Comparison of ENCODE assay signal across 1 fruit fly cellular context in the genomic region with DNA sequence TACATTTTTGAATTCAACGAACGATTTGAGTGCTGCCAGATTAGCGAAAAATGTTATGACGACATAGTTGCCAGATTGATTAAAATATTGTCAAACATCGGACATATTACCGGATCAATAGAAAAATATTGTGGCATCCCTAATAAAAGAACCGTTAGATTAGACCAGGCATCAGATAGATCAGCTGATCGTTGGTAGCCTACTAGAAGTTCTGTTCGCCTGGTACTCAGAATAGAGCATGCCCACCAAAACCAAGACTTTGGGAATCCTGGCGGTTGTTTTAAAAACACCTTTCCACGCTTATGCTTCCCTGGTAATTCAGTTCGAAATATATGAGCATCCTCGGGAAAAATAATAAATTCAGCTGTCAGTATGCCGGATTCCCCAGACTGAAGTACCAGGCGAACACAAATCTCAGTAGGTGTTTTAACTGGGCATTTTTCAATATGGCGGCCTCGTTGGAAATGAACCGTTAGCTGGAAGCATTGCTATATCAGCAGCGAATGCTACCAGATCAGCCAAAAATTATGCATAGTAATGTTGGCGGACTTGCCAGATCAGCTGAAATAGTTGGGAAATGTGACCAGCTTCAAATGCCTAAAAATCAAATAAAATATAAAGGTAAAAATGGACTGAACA.
A peak's percentile ranks its signal among the peaks of the same experiment; 100 is the strongest.
TF ChIP-seq lines count a peak whose summit lies in the region.

No protein-coding gene starts in this region.

TF ChIP-seq in whole organism, embryonic, 481 proteins besides CTCF, POLR2A, EP300 and RAD21 (continued from another document):
- TF ChIP-seq pan (optimal IDR thresholded peaks at IDR 0.05; lab: Kevin White, UChicago), result no peak
- no peak for TF ChIP-seq pan (GFP tag; optimal IDR thresholded peaks at IDR 0.05 in 1 of 2, IDR thresholded peaks at IDR 0.05 in 1 of 2)
- TF ChIP-seq gfzf (GFP tag; optimal IDR thresholded peaks at IDR 0.05; lab: Kevin White, UChicago), result peak; percentile 80
- no peak for TF ChIP-seq br (optimal IDR thresholded peaks at IDR 0.05; lab: Kevin White, UChicago)
- no peak for TF ChIP-seq Mrtf (GFP tag; IDR thresholded peaks at IDR 0.05; lab: Robert Waterston, UW)
- peak; percentile 55; the same call in 2 of the 3 replicates for TF ChIP-seq knrl (GFP tag; IDR thresholded peaks at IDR 0.05; lab: Robert Waterston, UW; ENCODE audit: partially characterized antibody)
- TF ChIP-seq CG11560 (tag; IDR thresholded peaks at IDR 0.05; lab: Robert Waterston, UW), result peak; percentile 23; the same call in 1 of the 3 replicates
- no peak for TF ChIP-seq gsb (GFP tag; IDR thresholded peaks at IDR 0.05; lab: Robert Waterston, UW)
- TF ChIP-seq CkIIα-i1 (GFP tag; IDR thresholded peaks at IDR 0.05; lab: Robert Waterston, UW), result no peak
- TF ChIP-seq CG9727 (GFP tag; optimal IDR thresholded peaks at IDR 0.05; lab: Kevin White, UChicago), result peak; percentile 13
- TF ChIP-seq CG2120 (GFP tag; optimal IDR thresholded peaks at IDR 0.05; lab: Kevin White, UChicago), result no peak
- TF ChIP-seq Sin3A (optimal IDR thresholded peaks at IDR 0.05; lab: Kevin White, UChicago), result peak; percentile 21
- peak; percentile 71 for TF ChIP-seq CG6791 (GFP tag; IDR thresholded peaks at IDR 0.05; lab: Robert Waterston, UW; ENCODE audit: partially characterized antibody)
- no peak for TF ChIP-seq CG9609 (GFP tag; optimal IDR thresholded peaks at IDR 0.05; lab: Kevin White, UChicago)
- no peak for TF ChIP-seq ap (GFP tag; IDR thresholded peaks at IDR 0.05; lab: Robert Waterston, UW)
- no peak for TF ChIP-seq row (GFP tag; IDR thresholded peaks at IDR 0.05; lab: Robert Waterston, UW)
- peak; percentile 95 for TF ChIP-seq CG10462 (GFP tag; optimal IDR thresholded peaks at IDR 0.05; lab: Kevin White, UChicago)
- peak; percentile 52 for TF ChIP-seq grn (GFP tag; optimal IDR thresholded peaks at IDR 0.05; lab: Kevin White, UChicago)
- peak; percentile 47; the same call in 2 of the 3 replicates for TF ChIP-seq CG17361 (GFP tag; IDR thresholded peaks at IDR 0.05; lab: Robert Waterston, UW)
- peak; percentile 8 for TF ChIP-seq caup (GFP tag; optimal IDR thresholded peaks at IDR 0.05; lab: Kevin White, UChicago; ENCODE audit: severe bottlenecking)
- TF ChIP-seq CG17829 (tag; optimal IDR thresholded peaks at IDR 0.05; lab: Kevin White, UChicago), result peak; percentile 17
- 0 out of 2 replicates have a peak, but pooled peaks have one; percentile 20 for TF ChIP-seq onecut (GFP tag; IDR thresholded peaks at IDR 0.05; lab: Robert Waterston, UW)
- peak; percentile 44 for TF ChIP-seq CG15269 (tag; optimal IDR thresholded peaks at IDR 0.05; lab: Kevin White, UChicago)
- TF ChIP-seq al (GFP tag; IDR thresholded peaks at IDR 0.05; lab: Robert Waterston, UW), result no peak
- TF ChIP-seq klu (GFP tag; IDR thresholded peaks at IDR 0.05; lab: Robert Waterston, UW), result no peak
- TF ChIP-seq unpg (GFP tag; optimal IDR thresholded peaks at IDR 0.05; lab: Kevin White, UChicago), result peak; percentile 19
- TF ChIP-seq mirr (GFP tag; optimal IDR thresholded peaks at IDR 0.05; lab: Kevin White, UChicago), result peak; percentile 37
- no peak for TF ChIP-seq CG16815 (GFP tag; optimal IDR thresholded peaks at IDR 0.05; lab: Kevin White, UChicago)
- TF ChIP-seq CG4282 (GFP tag; optimal IDR thresholded peaks at IDR 0.05; lab: Kevin White, UChicago), result no peak
- TF ChIP-seq HLH4C (GFP tag; IDR thresholded peaks at IDR 0.05; lab: Robert Waterston, UW; ENCODE audit: partially characterized antibody), result peak; percentile 55; the same call in 1 of the 3 replicates
- no peak for TF ChIP-seq Six4 (GFP tag; optimal IDR thresholded peaks at IDR 0.05; lab: Kevin White, UChicago)
- no peak for TF ChIP-seq CG6854 (GFP tag; optimal IDR thresholded peaks at IDR 0.05; lab: Kevin White, UChicago)
- no peak for TF ChIP-seq sens-2 (GFP tag; IDR thresholded peaks at IDR 0.05; lab: Robert Waterston, UW)
- TF ChIP-seq CG18262 (tag; optimal IDR thresholded peaks at IDR 0.05; lab: Kevin White, UChicago), result peak; percentile 43
- TF ChIP-seq Asciz (GFP tag; optimal IDR thresholded peaks at IDR 0.05; lab: Kevin White, UChicago), result no peak
- no peak for TF ChIP-seq Bdp1 (GFP tag; optimal IDR thresholded peaks at IDR 0.05; lab: Kevin White, UChicago)
- no peak for TF ChIP-seq Adf1 (GFP tag; IDR thresholded peaks at IDR 0.05; lab: Robert Waterston, UW)
